Worm (Caenorhabditis elegans) whole organism, L1 larva: ENCODE results near the gene C02F5.3.

Source experiments
- C16A3.4 ChIP-seq: fragments of 150-350 bp; optimal IDR thresholded peaks from 2 replicates; lab custom pipeline; 2014; ENCODE audit warnings: missing biosample characterization, missing genetic modification characterization
- C34B4.2 ChIP-seq: sonication (generic microtip); optimal IDR thresholded peaks from 2 replicates; lab custom pipeline; 2017; ENCODE audit warnings: mild to moderate bottlenecking, missing genetic modification characterization, missing compliant biosample characterization
- F16B12.6 ChIP-seq: fragments of 150-350 bp; optimal IDR thresholded peaks from 2 replicates; lab custom pipeline; 2014; ENCODE audit warnings: missing biosample characterization, missing genetic modification characterization
- Y116A8C.19 ChIP-seq: sonication (generic microtip); optimal IDR thresholded peaks from 2 replicates; lab custom pipeline; 2016; ENCODE audit warnings: missing compliant biosample characterization, missing genetic modification characterization, borderline replicate concordance
- ama-1 ChIP-seq: fragments of 150-350 bp; optimal IDR thresholded peaks from 2 replicates; lab custom pipeline; 2014
- ceh-82 ChIP-seq, 3 experiments: fragments of 150-350 bp in 1 of 3; sonication (generic microtip) in 2 of 3; optimal IDR thresholded peaks; 2 replicates each; lab custom pipeline; 2014 to 2017; ENCODE audit warnings: missing biosample characterization in 3 of 3, missing genetic modification characterization in 3 of 3
- ceh-88 ChIP-seq: fragments of 200-800 bp; sonication (Bioruptor generic); IDR thresholded peaks from 2 replicates; pipeline ENCODE4 v1.3.6; 2022; ENCODE audit warnings: missing genetic modification characterization, missing compliant biosample characterization
- ceh-90 ChIP-seq: sonication (generic microtip); optimal IDR thresholded peaks from 2 replicates; lab custom pipeline; 2016; ENCODE audit warnings: missing genetic modification characterization, missing compliant biosample characterization
- efl-3 ChIP-seq: fragments of 200-800 bp; sonication (Bioruptor generic); optimal IDR thresholded peaks from 2 replicates; lab custom pipeline; 2018; ENCODE audit warnings: mild to moderate bottlenecking, missing genetic modification characterization, missing compliant biosample characterization
- egl-13 ChIP-seq: sonication (generic microtip); optimal IDR thresholded peaks from 2 replicates; lab custom pipeline; 2016; ENCODE audit warnings: missing genotype, missing genetic modification reagents, missing genetic modification characterization, missing compliant biosample characterization
- fkh-10 ChIP-seq: sonication (generic microtip); optimal IDR thresholded peaks from 2 replicates; lab custom pipeline; 2017; ENCODE audit warnings: missing biosample characterization, missing genetic modification reagents, missing genetic modification characterization
- fkh-8 ChIP-seq: sonication (generic microtip); optimal IDR thresholded peaks from 2 replicates; lab custom pipeline; 2016; ENCODE audit warnings: mild to moderate bottlenecking, missing genetic modification characterization, missing compliant biosample characterization
- grh-1 ChIP-seq: fragments of 200-800 bp; sonication (Bioruptor generic); IDR thresholded peaks from 2 replicates; pipeline ENCODE4 v1.3.6; 2022; ENCODE audit warnings: missing genetic modification reagents, missing genetic modification characterization, missing compliant biosample characterization
- hlh-17 ChIP-seq: fragments of 200-800 bp; sonication (Bioruptor generic); optimal IDR thresholded peaks from 2 replicates; lab custom pipeline; 2018; ENCODE audit warnings: missing genetic modification characterization, mild to moderate bottlenecking, missing compliant biosample characterization, moderate library complexity, borderline replicate concordance
- hlh-4 ChIP-seq: sonication (generic microtip); optimal IDR thresholded peaks from 2 replicates; lab custom pipeline; 2016; ENCODE audit warnings: mild to moderate bottlenecking, missing genetic modification characterization, missing compliant biosample characterization
- hpl-2 ChIP-seq: fragments of 150-350 bp; optimal IDR thresholded peaks from 2 replicates; lab custom pipeline; 2014; ENCODE audit warnings: missing biosample characterization, missing genetic modification reagents, missing genetic modification characterization
- jun-1 ChIP-seq: fragments of 150-350 bp; optimal IDR thresholded peaks from 2 replicates; lab custom pipeline; 2014; ENCODE audit warnings: missing biosample characterization, missing genetic modification reagents, missing genetic modification characterization
- lin-13 ChIP-seq: fragments of 150-350 bp; optimal IDR thresholded peaks from 2 replicates; lab custom pipeline; 2014; ENCODE audit warnings: missing biosample characterization, missing genetic modification reagents, missing genetic modification characterization
- lin-14 ChIP-seq: fragments of 200-800 bp; sonication (Bioruptor generic); optimal IDR thresholded peaks from 2 replicates; lab custom pipeline; 2018; ENCODE audit warnings: mild to moderate bottlenecking, missing genetic modification characterization, moderate library complexity, missing compliant biosample characterization
- lin-35 ChIP-seq, 2 experiments: fragments of 150-350 bp; optimal IDR thresholded peaks; 2 replicates each; lab custom pipeline; 2014; ENCODE audit warnings: missing biosample characterization in 2 of 2, missing genetic modification characterization in 2 of 2, missing genetic modification reagents in 2 of 2
- lin-39 ChIP-seq: fragments of 150-350 bp; optimal IDR thresholded peaks from 2 replicates; lab custom pipeline; 2014; ENCODE audit warnings: missing biosample characterization, missing genetic modification reagents, missing genetic modification characterization
- lir-3 ChIP-seq: sonication (generic microtip); optimal IDR thresholded peaks from 2 replicates; lab custom pipeline; 2016; ENCODE audit warnings: mild to moderate bottlenecking, missing genetic modification characterization, moderate library complexity, missing compliant biosample characterization; ENCODE audit not compliant: poor library complexity
- lsy-2 ChIP-seq, 2 experiments: fragments of 150-350 bp; optimal IDR thresholded peaks; 2 replicates each; lab custom pipeline; 2014; ENCODE audit warnings: missing biosample characterization in 2 of 2, missing genetic modification characterization in 2 of 2
- mep-1 ChIP-seq: fragments of 150-350 bp; optimal IDR thresholded peaks from 2 replicates; lab custom pipeline; 2014; ENCODE audit warnings: missing biosample characterization, missing genetic modification characterization
- nhr-11 ChIP-seq: fragments of 150-350 bp; optimal IDR thresholded peaks from 2 replicates; lab custom pipeline; 2014; ENCODE audit warnings: missing biosample characterization, missing genetic modification characterization
- nhr-20 ChIP-seq: sonication (generic microtip); optimal IDR thresholded peaks from 2 replicates; lab custom pipeline; 2016; ENCODE audit warnings: mild to moderate bottlenecking, missing genetic modification characterization, missing compliant biosample characterization
- nhr-28 ChIP-seq: fragments of 150-350 bp; optimal IDR thresholded peaks from 2 replicates; lab custom pipeline; 2014; ENCODE audit warnings: missing biosample characterization, missing genetic modification characterization
- nhr-71 ChIP-seq: sonication (generic microtip); optimal IDR thresholded peaks from 2 replicates; lab custom pipeline; 2016; ENCODE audit warnings: mild to moderate bottlenecking, missing genetic modification characterization, moderate library complexity, missing compliant biosample characterization
- nhr-76 ChIP-seq: sonication (generic microtip); optimal IDR thresholded peaks from 2 replicates; lab custom pipeline; 2017; ENCODE audit warnings: missing biosample characterization, missing genetic modification characterization
- nhr-90 ChIP-seq: sonication (generic microtip); optimal IDR thresholded peaks from 2 replicates; lab custom pipeline; 2016; ENCODE audit warnings: mild to moderate bottlenecking, missing genetic modification characterization, missing compliant biosample characterization; ENCODE audit not compliant: poor library complexity
- rnt-1 ChIP-seq: sonication (generic microtip); optimal IDR thresholded peaks from 2 replicates; lab custom pipeline; 2016; ENCODE audit warnings: mild to moderate bottlenecking, missing genetic modification characterization, moderate library complexity, missing compliant biosample characterization
- snpc-4 ChIP-seq: fragments of 150-350 bp; optimal IDR thresholded peaks from 2 replicates; lab custom pipeline; 2014; ENCODE audit warnings: missing biosample characterization, missing genetic modification characterization
- snu-23 ChIP-seq: sonication (generic microtip); optimal IDR thresholded peaks from 2 replicates; lab custom pipeline; 2016; ENCODE audit warnings: missing genetic modification characterization, missing compliant biosample characterization
- sptf-1 ChIP-seq: fragments of 150-350 bp; optimal IDR thresholded peaks from 2 replicates; lab custom pipeline; 2014; ENCODE audit warnings: missing biosample characterization, missing genetic modification characterization
- sup-37 ChIP-seq: fragments of 200-800 bp; sonication (Bioruptor generic); optimal IDR thresholded peaks from 2 replicates; lab custom pipeline; 2018; ENCODE audit warnings: mild to moderate bottlenecking, missing genetic modification characterization, missing compliant biosample characterization
- tlp-1 ChIP-seq: fragments of 150-350 bp; optimal IDR thresholded peaks from 2 replicates; lab custom pipeline; 2014; ENCODE audit warnings: missing biosample characterization, missing genetic modification characterization
- unc-130 ChIP-seq: fragments of 150-350 bp; optimal IDR thresholded peaks from 2 replicates; lab custom pipeline; 2017; ENCODE audit warnings: missing biosample characterization, missing genetic modification characterization, inconsistent platforms
- unc-86 ChIP-seq: sonication (generic microtip); optimal IDR thresholded peaks from 2 replicates; lab custom pipeline; 2016; ENCODE audit warnings: missing genetic modification characterization, missing compliant biosample characterization
- vab-15 ChIP-seq: sonication (generic microtip); optimal IDR thresholded peaks from 2 replicates; lab custom pipeline; 2017; ENCODE audit warnings: missing genotype, mild to moderate bottlenecking, missing genetic modification characterization, missing compliant biosample characterization
- xbp-1 ChIP-seq: sonication (generic microtip); optimal IDR thresholded peaks from 2 replicates; lab custom pipeline; 2016; ENCODE audit warnings: missing genetic modification characterization, missing compliant biosample characterization
- zag-1 ChIP-seq: fragments of 150-350 bp; optimal IDR thresholded peaks from 2 replicates; lab custom pipeline; 2014; ENCODE audit warnings: missing biosample characterization, missing genetic modification characterization
- ztf-4 ChIP-seq: fragments of 150-350 bp; optimal IDR thresholded peaks from 2 replicates; lab custom pipeline; 2014; ENCODE audit warnings: missing biosample characterization, missing genetic modification characterization

Gene C02F5.3

DNA sequence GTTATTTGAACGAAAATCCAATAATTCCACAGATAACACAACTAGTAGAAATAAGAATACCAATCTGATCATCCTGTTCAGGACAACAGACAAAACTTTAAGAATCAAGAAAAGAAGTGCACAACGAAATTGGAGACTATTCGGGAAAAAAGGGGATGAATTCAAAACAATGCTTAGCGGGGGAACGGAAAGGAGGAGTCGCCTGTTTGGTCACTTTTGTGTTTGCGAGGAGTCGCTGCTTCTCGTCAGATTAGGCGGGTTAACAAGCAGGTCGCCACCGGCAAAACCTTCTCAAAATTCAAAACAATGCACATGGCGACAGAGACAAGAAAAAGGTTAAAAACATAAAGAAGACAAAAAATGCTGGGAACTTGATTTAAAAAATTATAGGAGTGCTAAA lies 35.9 kb upstream of the C02F5.3 start, which contains the start of gene C30A5.10:
C30A5.10 (minus strand) TSS at position 101 of the 400 bp plus-strand sequence.
- TF ChIP-seq snpc-4 (no peak), sup-37 (GFP tag; lab: Kevin White, UChicago) (no peak), hlh-4 (tag; lab: Kevin White, UChicago) (no peak), vab-15 (tag; lab: Kevin White, UChicago) (no peak), nhr-76 (tag; lab: Kevin White, UChicago) (no peak), ceh-88 (GFP tag; lab: Robert Waterston, UW) (no peak), lin-13 (GFP tag; lab: Kevin White, UChicago) (no peak), egl-13 (tag; lab: Kevin White, UChicago) (no peak), C16A3.4 (no peak), ceh-82 (tag; optimal IDR thresholded peaks at IDR 0.05; lab: Kevin White, UChicago) (no peak), nhr-20 (tag; lab: Kevin White, UChicago) (no peak), nhr-28 (tag; lab: Kevin White, UChicago) (no peak), fkh-8 (tag; lab: Kevin White, UChicago) (no peak)

DNA sequence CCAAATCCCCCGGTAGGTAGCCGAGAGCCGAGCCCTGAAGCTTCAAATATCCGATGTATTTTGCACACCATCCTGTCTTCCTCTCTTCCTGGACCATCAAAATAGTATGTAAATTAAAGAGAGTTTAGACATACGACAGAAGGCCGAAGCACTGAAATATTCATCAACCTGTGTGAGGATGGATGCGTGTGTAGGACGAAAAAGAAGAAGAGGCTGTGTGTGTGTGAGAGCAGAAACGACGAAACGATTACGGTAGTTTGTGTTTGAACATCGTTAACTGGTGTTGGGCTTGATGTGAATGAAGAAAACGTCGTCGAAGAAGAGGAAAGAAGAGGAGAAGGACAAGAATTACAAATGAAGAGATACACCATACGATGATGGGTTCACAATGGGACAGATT lies 34.1 kb upstream of the C02F5.3 start:
- no peak for TF ChIP-seq mep-1 (tag; lab: Kevin White, UChicago)
- TF ChIP-seq fkh-8 (tag; lab: Kevin White, UChicago): no peak
- TF ChIP-seq lin-14: peak; percentile 41
- no peak for TF ChIP-seq C16A3.4
- TF ChIP-seq rnt-1: no peak
- TF ChIP-seq C34B4.2 (tag; lab: Kevin White, UChicago): no peak
- no peak for TF ChIP-seq nhr-90 (tag; lab: Kevin White, UChicago)
- TF ChIP-seq nhr-11 (tag; lab: Kevin White, UChicago): no peak
- no peak for TF ChIP-seq nhr-71 (tag; lab: Kevin White, UChicago)
- peak in 1 of 2 experiments; percentile 61 for TF ChIP-seq lsy-2 (tag; optimal IDR thresholded peaks at IDR 0.05; lab: Kevin White, UChicago)
- no peak for TF ChIP-seq unc-130
- TF ChIP-seq tlp-1: no peak
- no peak for TF ChIP-seq lir-3 (tag; lab: Kevin White, UChicago)
- TF ChIP-seq egl-13 (tag; lab: Kevin White, UChicago): peak; percentile 36
- TF ChIP-seq unc-86 (tag; lab: Kevin White, UChicago): peak; percentile 97

DNA sequence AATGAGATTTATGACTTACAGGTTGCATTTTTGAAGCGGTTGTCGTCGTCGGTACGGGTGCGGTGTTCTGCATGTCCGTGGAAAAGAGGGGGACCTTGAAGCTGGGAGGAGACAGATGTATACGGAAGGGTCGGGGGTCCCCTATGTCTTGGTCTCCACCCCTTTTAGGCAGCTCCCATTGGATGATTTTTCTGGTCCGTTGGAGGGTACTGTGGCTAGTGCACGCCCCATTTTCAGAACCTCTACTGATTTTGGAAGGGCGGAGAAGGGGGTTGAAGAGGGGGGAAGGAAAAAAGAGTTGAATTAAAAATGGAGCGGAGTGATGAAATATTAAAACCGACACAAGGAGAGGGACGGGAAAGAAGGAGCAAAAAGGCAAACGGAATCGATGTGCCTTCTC lies 29.5 kb upstream of the C02F5.3 start, which contains the start of gene unc-86:
unc-86 (minus strand) TSS at position 113 of the 400 bp plus-strand sequence.
- TF ChIP-seq unc-86 (tag; lab: Kevin White, UChicago) (peak; percentile 86), ceh-90 (no peak), zag-1 (no peak), lin-39 (tag; lab: Kevin White, UChicago) (no peak), xbp-1 (tag; lab: Kevin White, UChicago) (no peak), hpl-2 (GFP tag; lab: Kevin White, UChicago) (no peak), C34B4.2 (tag; lab: Kevin White, UChicago) (no peak), sptf-1 (tag; lab: Kevin White, UChicago) (no peak), Y116A8C.19 (tag; lab: Kevin White, UChicago) (no peak), lin-35 (GFP tag; optimal IDR thresholded peaks at IDR 0.05; lab: Kevin White, UChicago) (no peak), ceh-88 (GFP tag; lab: Robert Waterston, UW) (no peak), vab-15 (tag; lab: Kevin White, UChicago) (no peak), efl-3 (GFP tag; lab: Kevin White, UChicago) (no peak), fkh-10 (GFP tag; lab: Kevin White, UChicago) (no peak), ama-1 (no peak), F16B12.6 (tag; lab: Kevin White, UChicago) (no peak), ztf-4 (tag; lab: Kevin White, UChicago) (no peak), lsy-2 (tag; optimal IDR thresholded peaks at IDR 0.05; lab: Kevin White, UChicago) (peak in 1 of 2 experiments; percentile 31), nhr-90 (tag; lab: Kevin White, UChicago) (no peak), lin-14 (peak; percentile 4), snu-23 (GFP tag; lab: Kevin White, UChicago) (no peak), hlh-17 (GFP tag; lab: Kevin White, UChicago) (no peak), jun-1 (tag; lab: Kevin White, UChicago) (no peak), grh-1 (GFP tag; lab: Robert Waterston, UW) (no peak), rnt-1 (no peak)
